Fruit fly (Drosophila melanogaster): ENCODE data around the gene CG33642.

DNA sequence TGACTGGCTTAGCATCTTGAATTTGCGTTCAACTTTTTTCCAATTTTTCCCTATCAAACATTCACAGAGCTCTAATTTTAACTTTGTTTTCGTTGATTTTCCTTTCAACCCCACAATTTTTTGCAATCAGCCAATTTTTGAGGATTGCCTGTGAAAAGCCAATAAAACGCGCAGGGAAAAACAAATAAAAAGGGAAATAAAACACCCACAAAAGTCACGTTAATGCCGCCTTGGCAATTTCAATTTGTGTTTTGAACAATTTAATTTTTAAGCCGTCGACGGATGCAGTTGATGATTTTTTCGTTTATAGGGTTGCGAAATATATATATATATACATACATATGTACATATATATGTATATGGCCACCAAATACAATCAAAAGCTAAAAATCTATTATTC lies 39.2 kb downstream of the CG33642 start:
- no peak for TF ChIP-seq Neu2 (GFP tag; optimal IDR thresholded peaks at IDR 0.05; ENCODE audit: borderline replicate concordance)
- TF ChIP-seq CG13287 (GFP tag; IDR thresholded peaks at IDR 0.05; ENCODE audit: partially characterized antibody), result no peak

All from whole organism, embryonic.